Worm (Caenorhabditis elegans) whole organism, young adult: ENCODE results near the gene abch-1.

Experiments used
- B0261.1 ChIP-seq: sonication (generic microtip); optimal IDR thresholded peaks from 2 replicates; lab custom pipeline; 2016; ENCODE audit warnings: mild to moderate bottlenecking, missing genetic modification characterization, moderate library complexity, missing compliant biosample characterization
- F52B5.7 ChIP-seq: sonication (generic microtip); optimal IDR thresholded peaks from 2 replicates; lab custom pipeline; 2016; ENCODE audit warnings: mild to moderate bottlenecking, missing genetic modification characterization, missing compliant biosample characterization
- ccch-3 ChIP-seq: fragments of 200-800 bp; sonication (Bioruptor generic); optimal IDR thresholded peaks from 2 replicates; lab custom pipeline; 2018; ENCODE audit warnings: mild to moderate bottlenecking, missing genetic modification characterization, missing compliant biosample characterization
- dpl-1 ChIP-seq: fragments of 150-350 bp; optimal IDR thresholded peaks from 2 replicates; lab custom pipeline; 2014; ENCODE audit warnings: missing biosample characterization, missing genetic modification reagents, missing genetic modification characterization
- ets-4 ChIP-seq: fragments of 200-800 bp; sonication (Bioruptor generic); optimal IDR thresholded peaks from 2 replicates; lab custom pipeline; 2018; ENCODE audit warnings: mild to moderate bottlenecking, missing genetic modification characterization, missing compliant biosample characterization
- mes-4 ChIP-seq: sonication (generic microtip); optimal IDR thresholded peaks from 2 replicates; lab custom pipeline; 2016; ENCODE audit warnings: missing genotype, missing genetic modification characterization, missing compliant biosample characterization
- unc-62 ChIP-seq: fragments of 150-350 bp; optimal IDR thresholded peaks from 2 replicates; lab custom pipeline; 2014; ENCODE audit warnings: missing biosample characterization, missing genetic modification reagents, missing genetic modification characterization

DNA sequence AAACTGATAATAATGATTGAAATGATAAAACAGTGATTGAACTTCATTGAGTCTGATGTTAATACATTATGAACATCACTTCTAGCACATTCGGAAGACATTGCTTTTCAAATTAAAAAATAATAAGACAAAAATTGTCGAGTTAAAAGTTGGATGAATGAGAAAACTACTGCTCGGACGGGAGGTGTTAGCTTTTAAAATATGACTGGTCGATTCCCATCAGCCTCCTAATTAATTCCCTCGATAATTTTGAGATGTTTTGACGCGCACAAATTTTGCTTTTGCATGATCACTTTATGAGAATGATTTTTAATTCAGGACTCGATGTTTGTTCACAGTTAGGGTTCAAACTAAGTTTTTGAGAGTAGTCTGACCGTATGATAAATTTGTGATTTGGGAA, 42.2 kb upstream of the abch-1 start, which contains the start of gene sra-28:
- TF ChIP-seq ccch-3 (GFP tag; lab: Kevin White, UChicago) = no peak
- no peak for TF ChIP-seq F52B5.7 (tag; lab: Kevin White, UChicago)
- no peak for TF ChIP-seq mes-4 (tag; lab: Kevin White, UChicago)
- TF ChIP-seq unc-62 = no peak
- TF ChIP-seq B0261.1 (tag; lab: Kevin White, UChicago) = no peak
- TF ChIP-seq ets-4 = no peak
- no peak for TF ChIP-seq dpl-1
